Worm (Caenorhabditis elegans) whole organism, young adult: Measurements from ENCODE around the gene smc-5.

ENCODE experiments used
- B0035.1 ChIP-seq: sonication (generic microtip); optimal IDR thresholded peaks from 2 replicates; lab custom pipeline; 2016; ENCODE audit warnings: missing genetic modification characterization, mild to moderate bottlenecking, missing compliant biosample characterization, missing genotype, missing genetic modification reagents
- C17E4.6 ChIP-seq: fragments of 200-800 bp; sonication (Bioruptor generic); IDR thresholded peaks from 2 replicates; pipeline ENCODE4 v1.3.6; 2022; ENCODE audit warnings: missing genetic modification reagents, missing genetic modification characterization, missing compliant biosample characterization
- F23B12.7 ChIP-seq: sonication (generic microtip); optimal IDR thresholded peaks from 2 replicates; lab custom pipeline; 2017; ENCODE audit warnings: missing genetic modification characterization, mild to moderate bottlenecking, missing compliant biosample characterization, antibody characterized with exemption, moderate library complexity; ENCODE audit not compliant: insufficient read depth
- F49E8.2 ChIP-seq: sonication (generic microtip); optimal IDR thresholded peaks from 3 replicates; lab custom pipeline; 2017; ENCODE audit warnings: missing genetic modification characterization, mild to moderate bottlenecking, missing compliant biosample characterization, antibody characterized with exemption, moderate library complexity; ENCODE audit not compliant: insufficient read depth
- F57A8.1 ChIP-seq: fragments of 200-800 bp; sonication (Bioruptor generic); optimal IDR thresholded peaks from 2 replicates; lab custom pipeline; 2018; ENCODE audit warnings: mild to moderate bottlenecking, missing genetic modification characterization, moderate library complexity, missing compliant biosample characterization
- K11D2.4 ChIP-seq: fragments of 200-800 bp; sonication (Bioruptor generic); IDR thresholded peaks from 2 replicates; pipeline ENCODE4 v1.3.6; 2022; ENCODE audit warnings: missing genetic modification reagents, missing genetic modification characterization, missing compliant biosample characterization
- K12H6.12 ChIP-seq: fragments of 200-800 bp; sonication (Bioruptor generic); optimal IDR thresholded peaks from 2 replicates; lab custom pipeline; 2018; ENCODE audit warnings: mild to moderate bottlenecking, missing genetic modification characterization, missing compliant biosample characterization
- ZK185.1 ChIP-seq: sonication (generic microtip); optimal IDR thresholded peaks from 2 replicates; lab custom pipeline; 2016; ENCODE audit warnings: mild to moderate bottlenecking, missing genetic modification characterization, missing compliant biosample characterization; ENCODE audit not compliant: poor library complexity, severe bottlenecking
- aptf-3 ChIP-seq: fragments of 200-800 bp; sonication (Bioruptor generic); IDR thresholded peaks from 2 replicates; pipeline ENCODE4 v1.3.6; 2022; ENCODE audit warnings: missing genetic modification characterization, missing compliant biosample characterization
- attf-5 ChIP-seq: fragments of 200-800 bp; sonication (Bioruptor generic); optimal IDR thresholded peaks from 2 replicates; lab custom pipeline; 2018; ENCODE audit warnings: mild to moderate bottlenecking, missing genetic modification characterization, missing compliant biosample characterization
- attf-6 ChIP-seq: fragments of 200-800 bp; sonication (Bioruptor generic); IDR thresholded peaks from 2 replicates; pipeline ENCODE4 v1.3.6; 2022; ENCODE audit warnings: missing genetic modification reagents, missing genetic modification characterization, missing compliant biosample characterization
- bed-1 ChIP-seq: fragments of 200-800 bp; sonication (Bioruptor generic); IDR thresholded peaks from 2 replicates; pipeline ENCODE4 v1.3.6; 2022; ENCODE audit warnings: missing genetic modification reagents, missing genetic modification characterization, missing compliant biosample characterization
- bed-2 ChIP-seq: fragments of 200-800 bp; sonication (Bioruptor generic); IDR thresholded peaks from 2 replicates; pipeline ENCODE4 v1.3.6; 2022; ENCODE audit warnings: missing genetic modification reagents, missing genetic modification characterization, missing compliant biosample characterization
- cebp-1 ChIP-seq, 2 experiments: fragments of 200-800 bp in 1 of 2; sonication (Bioruptor generic) in 1 of 2; sonication (generic microtip) in 1 of 2; IDR thresholded peaks in 1 of 2; optimal IDR thresholded peaks in 1 of 2; 2 replicates each; pipeline versions ENCODE4 v1.3.6 to Lab custom; 2017 to 2022; ENCODE audit warnings: missing compliant biosample characterization in 2 of 2, missing genetic modification characterization in 2 of 2, mild to moderate bottlenecking in 1 of 2, missing genetic modification reagents in 1 of 2, moderate library complexity in 1 of 2
- cebp-2 ChIP-seq: fragments of 200-800 bp; sonication (Bioruptor generic); IDR thresholded peaks from 2 replicates; pipeline ENCODE4 v1.3.6; 2022; ENCODE audit warnings: missing genetic modification characterization, missing compliant biosample characterization
- ceh-27 ChIP-seq: fragments of 200-800 bp; sonication (Bioruptor generic); optimal IDR thresholded peaks from 2 replicates; lab custom pipeline; 2018; ENCODE audit warnings: mild to moderate bottlenecking, missing genetic modification characterization, moderate library complexity, missing compliant biosample characterization
- chd-7 ChIP-seq: sonication (generic microtip); optimal IDR thresholded peaks from 2 replicates; lab custom pipeline; 2016; ENCODE audit warnings: mild to moderate bottlenecking, missing genetic modification characterization, moderate library complexity, missing compliant biosample characterization
- dox-1 ChIP-seq: fragments of 200-800 bp; sonication (Bioruptor generic); IDR thresholded peaks from 2 replicates; pipeline ENCODE4 v1.3.6; 2022; ENCODE audit warnings: missing genetic modification reagents, missing genetic modification characterization, missing compliant biosample characterization
- dpff-1 ChIP-seq: sonication (generic microtip); optimal IDR thresholded peaks from 2 replicates; lab custom pipeline; 2017; ENCODE audit warnings: mild to moderate bottlenecking, missing genetic modification characterization, missing compliant biosample characterization
- egl-44 ChIP-seq: fragments of 200-800 bp; sonication (Bioruptor generic); IDR thresholded peaks from 2 replicates; pipeline ENCODE4 v1.3.6; 2022; ENCODE audit warnings: missing genetic modification reagents, missing genetic modification characterization, missing compliant biosample characterization
- ekl-4 ChIP-seq: fragments of 200-800 bp; sonication (Bioruptor generic); IDR thresholded peaks from 2 replicates; pipeline ENCODE4 v1.3.6; 2022; ENCODE audit warnings: missing genetic modification reagents, missing genetic modification characterization, missing compliant biosample characterization
- hmg-1.2 ChIP-seq: fragments of 200-800 bp; sonication (Bioruptor generic); IDR thresholded peaks from 2 replicates; pipeline ENCODE4 v1.3.6; 2022; ENCODE audit warnings: missing genetic modification reagents, missing genetic modification characterization, missing compliant biosample characterization
- lin-26 ChIP-seq: fragments of 200-800 bp; sonication (Bioruptor generic); IDR thresholded peaks from 2 replicates; pipeline ENCODE4 v1.3.6; 2022; ENCODE audit warnings: missing genetic modification reagents, missing genetic modification characterization, missing compliant biosample characterization
- lin-40 ChIP-seq: sonication (generic microtip); optimal IDR thresholded peaks from 2 replicates; lab custom pipeline; 2016; ENCODE audit warnings: missing genetic modification characterization, mild to moderate bottlenecking, missing compliant biosample characterization, missing genotype, missing genetic modification reagents
- madf-6 ChIP-seq: fragments of 200-800 bp; sonication (Bioruptor generic); IDR thresholded peaks from 2 replicates; pipeline ENCODE4 v1.3.6; 2022; ENCODE audit warnings: missing genetic modification reagents, missing genetic modification characterization, missing compliant biosample characterization
- mcd-1 ChIP-seq: fragments of 200-800 bp; sonication (Bioruptor generic); IDR thresholded peaks from 2 replicates; pipeline ENCODE4 v1.3.6; 2022; ENCODE audit warnings: missing genetic modification reagents, missing genetic modification characterization, missing compliant biosample characterization
- mxl-1 ChIP-seq: sonication (generic microtip); optimal IDR thresholded peaks from 2 replicates; lab custom pipeline; 2016; ENCODE audit warnings: missing genetic modification characterization, missing compliant biosample characterization
- nfyb-1 ChIP-seq: fragments of 200-800 bp; sonication (Bioruptor generic); IDR thresholded peaks from 2 replicates; pipeline ENCODE4 v1.3.6; 2022; ENCODE audit warnings: missing genetic modification reagents, missing genetic modification characterization, missing compliant biosample characterization
- nhr-120 ChIP-seq: fragments of 200-800 bp; sonication (Bioruptor generic); IDR thresholded peaks from 2 replicates; pipeline ENCODE4 v1.3.6; 2022; ENCODE audit warnings: missing genetic modification characterization, missing compliant biosample characterization
- nhr-179 ChIP-seq: sonication (generic microtip); optimal IDR thresholded peaks from 2 replicates; lab custom pipeline; 2016; ENCODE audit warnings: mild to moderate bottlenecking, missing genetic modification characterization, missing compliant biosample characterization
- nhr-80 ChIP-seq: sonication (generic microtip); optimal IDR thresholded peaks from 2 replicates; lab custom pipeline; 2016; ENCODE audit warnings: missing genetic modification characterization, missing compliant biosample characterization
- pbrm-1 ChIP-seq: fragments of 200-800 bp; sonication (Bioruptor generic); IDR thresholded peaks from 2 replicates; pipeline ENCODE4 v1.3.6; 2022; ENCODE audit warnings: missing genetic modification reagents, missing genetic modification characterization, missing compliant biosample characterization
- snpc-4 ChIP-seq, 5 experiments: fragments of 150-350 bp in 1 of 5; sonication (generic microtip) in 4 of 5; optimal IDR thresholded peaks; 2 replicates each; lab custom pipeline; 2014 to 2018; ENCODE audit warnings: missing genetic modification characterization in 5 of 5, missing biosample characterization in 3 of 5, antibody characterized with exemption in 2 of 5, mild to moderate bottlenecking in 2 of 5, missing compliant biosample characterization in 2 of 5, missing genotype in 2 of 5, moderate library complexity in 2 of 5, missing genetic modification reagents in 1 of 5
- somi-1 ChIP-seq: fragments of 200-800 bp; sonication (Bioruptor generic); optimal IDR thresholded peaks from 2 replicates; lab custom pipeline; 2018; ENCODE audit warnings: mild to moderate bottlenecking, missing genetic modification characterization, missing compliant biosample characterization
- tbx-9 ChIP-seq: sonication (generic microtip); optimal IDR thresholded peaks from 2 replicates; lab custom pipeline; 2016; ENCODE audit warnings: borderline replicate concordance, missing genetic modification characterization, inconsistent platforms, missing compliant biosample characterization
- unc-62 ChIP-seq: fragments of 150-350 bp; optimal IDR thresholded peaks from 2 replicates; lab custom pipeline; 2014; ENCODE audit warnings: missing biosample characterization, missing genetic modification reagents, missing genetic modification characterization
- xnd-1 ChIP-seq: sonication (generic microtip); optimal IDR thresholded peaks from 2 replicates; lab custom pipeline; 2016; ENCODE audit warnings: missing genotype, missing genetic modification reagents, missing genetic modification characterization, missing compliant biosample characterization
- zfh-2 ChIP-seq: fragments of 200-800 bp; sonication (Bioruptor generic); conservative IDR thresholded peaks from 2 replicates; pipeline ENCODE4 v1.3.6; 2022; ENCODE audit warnings: missing genetic modification reagents, missing genetic modification characterization, missing compliant biosample characterization
- ztf-18 ChIP-seq: sonication (generic microtip); optimal IDR thresholded peaks from 2 replicates; lab custom pipeline; 2016; ENCODE audit warnings: missing genotype, mild to moderate bottlenecking, missing genetic modification characterization, missing compliant biosample characterization

The smc-5 gene

DNA sequence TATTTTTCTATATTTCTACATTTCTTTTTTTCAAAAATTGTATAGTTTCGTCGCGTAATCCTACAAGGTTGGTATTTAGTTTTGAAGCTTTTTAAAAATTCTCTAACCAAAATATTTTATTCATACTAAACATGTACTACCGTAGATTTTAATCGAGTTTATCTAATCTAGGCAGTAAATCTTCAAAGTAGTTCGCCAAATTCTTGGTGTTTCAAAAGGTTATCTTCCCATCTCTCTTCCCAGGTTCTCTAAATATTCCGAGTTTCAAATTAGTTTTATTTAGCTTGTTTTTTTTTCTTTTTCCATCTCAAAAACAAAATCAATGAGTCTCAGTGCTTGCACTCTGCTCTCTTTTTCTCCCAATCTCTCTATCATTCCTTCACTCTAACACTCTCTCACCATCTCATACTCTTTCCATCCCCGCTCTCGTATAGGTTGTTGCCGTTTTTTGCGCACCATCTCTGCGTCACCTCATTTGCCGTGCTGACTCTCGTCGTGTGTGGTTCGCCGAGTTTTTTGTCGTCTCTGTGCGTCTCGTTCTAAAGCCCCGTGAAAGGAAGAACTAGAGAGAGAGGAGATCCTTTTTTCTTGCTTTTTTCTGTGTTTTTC is 44.8 kb upstream of the smc-5 start:
- TF ChIP-seq nfyb-1 (GFP tag; lab: Robert Waterston, UW) (0 out of 2 replicates have a peak, but pooled peaks have one; percentile 16), lin-26 (GFP tag; lab: Robert Waterston, UW) (peak; percentile 43; the same call in 1 of the 2 replicates), hmg-1.2 (peak; percentile 89), B0035.1 (tag; lab: Kevin White, UChicago) (no peak), K12H6.12 (peak; percentile 59), ekl-4 (0 out of 2 replicates have a peak, but pooled peaks have one; percentile 33), chd-7 (tag; lab: Kevin White, UChicago) (peak; percentile 69), cebp-2 (no peak), pbrm-1 (GFP tag; lab: Robert Waterston, UW) (0 out of 2 replicates have a peak, but pooled peaks have one; percentile 36), snpc-4 (GFP tag; optimal IDR thresholded peaks at IDR 0.05; lab: Kevin White, UChicago) (no peak), snpc-4 (tag; optimal IDR thresholded peaks at IDR 0.05; lab: Kevin White, UChicago) (peak in 2 of 4 experiments; percentile 35 to 52), attf-6 (GFP tag; lab: Robert Waterston, UW) (no peak), ztf-18 (peak; percentile 17), tbx-9 (tag; lab: Kevin White, UChicago) (no peak), zfh-2 (GFP tag; lab: Robert Waterston, UW) (peak; percentile 84), attf-5 (peak; percentile 63), mcd-1 (GFP tag; lab: Robert Waterston, UW) (peak; percentile 56), ZK185.1 (peak; percentile 14), dox-1 (GFP tag; lab: Robert Waterston, UW) (peak; percentile 60), F49E8.2 (tag; lab: Kevin White, UChicago) (no peak), nhr-80 (tag; lab: Kevin White, UChicago) (peak; percentile 64), lin-40 (tag; lab: Kevin White, UChicago) (peak; percentile 80), cebp-1 (GFP tag; IDR thresholded peaks at IDR 0.05; lab: Robert Waterston, UW) (no peak), cebp-1 (tag; optimal IDR thresholded peaks at IDR 0.05; lab: Kevin White, UChicago) (peak; percentile 66), K11D2.4 (peak; percentile 74; the same call in 1 of the 2 replicates), ceh-27 (GFP tag; lab: Kevin White, UChicago) (peak; percentile 44), xnd-1 (tag; lab: Kevin White, UChicago) (no peak), egl-44 (GFP tag; lab: Robert Waterston, UW) (no peak)

DNA sequence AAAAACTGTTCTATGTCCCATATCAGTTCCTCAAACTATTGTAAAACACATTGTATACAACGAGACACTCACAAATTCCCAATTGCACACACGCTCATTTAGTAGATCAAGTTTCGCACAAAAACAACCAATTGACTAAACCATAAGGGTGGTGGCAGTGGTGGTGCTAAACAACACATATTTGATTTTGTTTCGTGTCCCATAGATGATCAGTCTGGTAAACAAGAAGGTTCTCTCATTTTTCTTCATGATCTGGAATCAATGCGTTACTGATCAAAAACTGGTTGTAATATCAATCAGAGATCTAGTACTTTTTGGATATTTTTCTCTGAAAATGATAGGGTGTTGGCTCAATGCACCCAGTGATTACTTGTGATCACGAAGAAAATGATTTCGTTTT is 43.3 kb upstream of the smc-5 start:
- TF ChIP-seq bed-1 (GFP tag; lab: Robert Waterston, UW) (no peak), dpff-1 (tag; lab: Kevin White, UChicago) (no peak), madf-6 (GFP tag; lab: Robert Waterston, UW) (no peak), somi-1 (GFP tag; lab: Kevin White, UChicago) (no peak), mxl-1 (tag; lab: Kevin White, UChicago) (no peak), nhr-179 (tag; lab: Kevin White, UChicago) (no peak), nhr-120 (no peak), aptf-3 (no peak), unc-62 (GFP tag; lab: Kevin White, UChicago) (no peak), K12H6.12 (no peak), F23B12.7 (no peak), C17E4.6 (GFP tag; lab: Robert Waterston, UW) (no peak), F57A8.1 (GFP tag; lab: Kevin White, UChicago) (no peak), bed-2 (no peak), xnd-1 (tag; lab: Kevin White, UChicago) (no peak)
